Worm (Caenorhabditis elegans) whole organism, late embryonic: ENCODE results near the gene nhr-258.

Experiments
- C08G9.2 ChIP-seq: sonication (generic microtip); optimal IDR thresholded peaks from 2 replicates; lab custom pipeline; 2016; ENCODE audit warnings: mild to moderate bottlenecking, missing genetic modification characterization, moderate library complexity, missing compliant biosample characterization
- C38D4.7 ChIP-seq: fragments of 200-800 bp; sonication (Bioruptor generic); optimal IDR thresholded peaks from 2 replicates; lab custom pipeline; 2018; ENCODE audit warnings: mild to moderate bottlenecking, missing genetic modification characterization, moderate library complexity, missing compliant biosample characterization
- ahr-1 ChIP-seq: sonication (generic microtip); optimal IDR thresholded peaks from 2 replicates; lab custom pipeline; 2016; ENCODE audit warnings: missing genetic modification characterization, missing compliant biosample characterization
- ama-1 ChIP-seq: fragments of 150-350 bp; optimal IDR thresholded peaks from 2 replicates; lab custom pipeline; 2014
- ceh-18 ChIP-seq: sonication (generic microtip); optimal IDR thresholded peaks from 2 replicates; lab custom pipeline; 2016; ENCODE audit warnings: missing genetic modification characterization, missing compliant biosample characterization
- ceh-19 ChIP-seq: fragments of 200-800 bp; sonication (Bioruptor generic); optimal IDR thresholded peaks from 2 replicates; lab custom pipeline; 2018; ENCODE audit warnings: mild to moderate bottlenecking, missing genetic modification characterization, missing compliant biosample characterization
- ceh-2 ChIP-seq: sonication (generic microtip); optimal IDR thresholded peaks from 2 replicates; lab custom pipeline; 2016; ENCODE audit warnings: missing genotype, missing genetic modification characterization, missing compliant biosample characterization
- ceh-22 ChIP-seq: sonication (generic microtip); optimal IDR thresholded peaks from 2 replicates; lab custom pipeline; 2017; ENCODE audit warnings: missing biosample characterization, missing genetic modification characterization
- ceh-24 ChIP-seq: sonication (generic microtip); optimal IDR thresholded peaks from 2 replicates; lab custom pipeline; 2016; ENCODE audit warnings: mild to moderate bottlenecking, missing genetic modification characterization, missing compliant biosample characterization
- ceh-31 ChIP-seq: sonication (generic microtip); optimal IDR thresholded peaks from 2 replicates; lab custom pipeline; 2016; ENCODE audit warnings: missing genetic modification characterization, missing compliant biosample characterization
- ceh-34 ChIP-seq: sonication (generic microtip); optimal IDR thresholded peaks from 2 replicates; lab custom pipeline; 2016; ENCODE audit warnings: mild to moderate bottlenecking, missing genetic modification characterization, missing compliant biosample characterization
- ceh-45 ChIP-seq: fragments of 200-800 bp; sonication (Bioruptor generic); IDR thresholded peaks from 2 replicates; pipeline ENCODE4 v1.3.6; 2022; ENCODE audit warnings: missing genetic modification reagents, missing genetic modification characterization, missing compliant biosample characterization
- dve-1 ChIP-seq: sonication (generic microtip); optimal IDR thresholded peaks from 2 replicates; lab custom pipeline; 2017; ENCODE audit warnings: antibody characterized with exemption, mild to moderate bottlenecking, missing genetic modification characterization, missing compliant biosample characterization
- elt-2 ChIP-seq: sonication (generic microtip); optimal IDR thresholded peaks from 2 replicates; lab custom pipeline; 2016; ENCODE audit warnings: missing genetic modification reagents, missing genetic modification characterization, missing compliant biosample characterization
- elt-4 ChIP-seq: sonication (generic microtip); optimal IDR thresholded peaks from 2 replicates; lab custom pipeline; 2016; ENCODE audit warnings: missing genetic modification characterization, missing compliant biosample characterization
- ets-4 ChIP-seq: sonication (generic microtip); optimal IDR thresholded peaks from 2 replicates; lab custom pipeline; 2016; ENCODE audit warnings: missing genetic modification characterization, missing compliant biosample characterization
- eyg-1 ChIP-seq: sonication (generic microtip); optimal IDR thresholded peaks from 2 replicates; lab custom pipeline; 2016; ENCODE audit warnings: missing genotype, missing genetic modification characterization, missing compliant biosample characterization
- hlh-13 ChIP-seq: fragments of 200-800 bp; sonication (Bioruptor generic); optimal IDR thresholded peaks from 2 replicates; lab custom pipeline; 2018; ENCODE audit warnings: mild to moderate bottlenecking, missing genetic modification characterization, missing compliant biosample characterization
- hlh-15 ChIP-seq: sonication (generic microtip); optimal IDR thresholded peaks from 2 replicates; lab custom pipeline; 2016; ENCODE audit warnings: missing genetic modification characterization, missing compliant biosample characterization
- hlh-8 ChIP-seq: sonication (generic microtip); optimal IDR thresholded peaks from 2 replicates; lab custom pipeline; 2016; ENCODE audit warnings: missing genotype, missing genetic modification characterization, missing compliant biosample characterization
- lin-11 ChIP-seq: fragments of 200-800 bp; sonication (Bioruptor generic); optimal IDR thresholded peaks from 2 replicates; lab custom pipeline; 2018; ENCODE audit warnings: mild to moderate bottlenecking, missing genetic modification characterization, missing compliant biosample characterization
- madf-2 ChIP-seq: sonication (generic microtip); optimal IDR thresholded peaks from 2 replicates; lab custom pipeline; 2017; ENCODE audit warnings: missing genetic modification characterization, missing compliant biosample characterization
- mec-3 ChIP-seq: sonication (generic microtip); optimal IDR thresholded peaks from 2 replicates; lab custom pipeline; 2016; ENCODE audit warnings: borderline replicate concordance, missing genetic modification characterization, missing compliant biosample characterization
- nhr-232 ChIP-seq: sonication (generic microtip); optimal IDR thresholded peaks from 2 replicates; lab custom pipeline; 2016; ENCODE audit warnings: missing genetic modification characterization, missing compliant biosample characterization
- npax-4 ChIP-seq: sonication (generic microtip); optimal IDR thresholded peaks from 2 replicates; lab custom pipeline; 2016; ENCODE audit warnings: missing genetic modification characterization, missing compliant biosample characterization
- odd-2 ChIP-seq: sonication (generic microtip); optimal IDR thresholded peaks from 2 replicates; lab custom pipeline; 2017; ENCODE audit warnings: antibody characterized with exemption, mild to moderate bottlenecking, missing genetic modification characterization, missing compliant biosample characterization
- pat-9 ChIP-seq: fragments of 200-800 bp; sonication (Bioruptor generic); optimal IDR thresholded peaks from 2 replicates; lab custom pipeline; 2018; ENCODE audit warnings: mild to moderate bottlenecking, missing genetic modification characterization, moderate library complexity, missing compliant biosample characterization
- pha-4 ChIP-seq: fragments of 150-350 bp; optimal IDR thresholded peaks from 2 replicates; lab custom pipeline; 2018; ENCODE audit warnings: missing biosample characterization, missing genetic modification reagents, missing genetic modification characterization
- pqm-1 ChIP-seq: sonication (generic microtip); optimal IDR thresholded peaks from 2 replicates; lab custom pipeline; 2016; ENCODE audit warnings: missing genetic modification characterization, missing compliant biosample characterization
- pros-1 ChIP-seq: fragments of 150-350 bp; optimal IDR thresholded peaks from 2 replicates; lab custom pipeline; 2014; ENCODE audit warnings: missing biosample characterization, missing genetic modification reagents, missing genetic modification characterization
- sox-4 ChIP-seq: sonication (generic microtip); optimal IDR thresholded peaks from 2 replicates; lab custom pipeline; 2017; ENCODE audit warnings: mild to moderate bottlenecking, missing genetic modification characterization, inconsistent platforms, missing compliant biosample characterization
- tbx-2 ChIP-seq: sonication (generic microtip); optimal IDR thresholded peaks from 2 replicates; lab custom pipeline; 2016; ENCODE audit warnings: missing genetic modification characterization, missing compliant biosample characterization
- ttx-3 ChIP-seq: sonication (generic microtip); optimal IDR thresholded peaks from 2 replicates; lab custom pipeline; 2016; ENCODE audit warnings: missing genetic modification reagents, missing genetic modification characterization, missing compliant biosample characterization
- unc-42 ChIP-seq: sonication (generic microtip); optimal IDR thresholded peaks from 2 replicates; lab custom pipeline; 2016; ENCODE audit warnings: missing genotype, missing genetic modification characterization, missing compliant biosample characterization

nhr-258 gene

ce11 chrIV:8043722-8044121 is 1.0 kb upstream of the nhr-258 start:
- TF ChIP-seq pros-1 (tag; lab: Kevin White, UChicago) (no peak), ceh-24 (no peak), tbx-2 (tag; lab: Kevin White, UChicago) (no peak), C38D4.7 (GFP tag; lab: Kevin White, UChicago) (no peak), nhr-232 (tag; lab: Kevin White, UChicago) (no peak), odd-2 (tag; lab: Kevin White, UChicago) (no peak), ama-1 (lab: Kevin White, UChicago) (no peak), hlh-8 (tag; lab: Kevin White, UChicago) (no peak), ceh-2 (tag; lab: Kevin White, UChicago) (no peak), elt-4 (tag; lab: Kevin White, UChicago) (no peak), ceh-18 (tag; lab: Kevin White, UChicago) (no peak), npax-4 (tag; lab: Kevin White, UChicago) (no peak), mec-3 (tag; lab: Kevin White, UChicago) (no peak), eyg-1 (tag; lab: Kevin White, UChicago) (no peak), pat-9 (tag; lab: Kevin White, UChicago) (no peak), lin-11 (tag; lab: Kevin White, UChicago) (no peak), madf-2 (no peak), ceh-22 (tag; lab: Kevin White, UChicago) (no peak), ets-4 (tag; lab: Kevin White, UChicago) (no peak)
- TF ChIP-seq, all 69 proteins: peak for 0

- no peak for TF ChIP-seq odd-2 (tag; lab: Kevin White, UChicago)
- TF ChIP-seq ceh-34: peak; percentile 91
- TF ChIP-seq ttx-3 (tag; lab: Kevin White, UChicago): no peak
- no peak for TF ChIP-seq ahr-1 (tag; lab: Kevin White, UChicago)
Observed at ce11 chrIV:8048083-8048482, 3.3 kb downstream of the nhr-258 start.

ce11 chrIV:8052694-8053093 is 8.0 kb downstream of the nhr-258 start:
- TF ChIP-seq ceh-34: no peak
- peak; percentile 28 for TF ChIP-seq ceh-31 (tag; lab: Kevin White, UChicago)
- TF ChIP-seq unc-42: peak; percentile 69

- peak; percentile 75 for TF ChIP-seq unc-42
- no peak for TF ChIP-seq C08G9.2 (tag; lab: Kevin White, UChicago)
Observed at ce11 chrIV:8053955-8054354, 9.2 kb downstream of the nhr-258 start.

ce11 chrIV:8061267-8061666 is 16.5 kb downstream of the nhr-258 start:
- no peak for TF ChIP-seq ceh-19 (GFP tag; lab: Kevin White, UChicago)
- TF ChIP-seq sox-4: no peak
- no peak for TF ChIP-seq dve-1 (tag; lab: Kevin White, UChicago)
- no peak for TF ChIP-seq unc-42
- no peak for TF ChIP-seq lin-11 (tag; lab: Kevin White, UChicago)
- TF ChIP-seq elt-2: no peak
- no peak for TF ChIP-seq ceh-45 (GFP tag; lab: Robert Waterston, UW)
- TF ChIP-seq pqm-1 (tag; lab: Kevin White, UChicago): no peak
- no peak for TF ChIP-seq pat-9 (tag; lab: Kevin White, UChicago)
- TF ChIP-seq pha-4: no peak
- no peak for TF ChIP-seq hlh-13 (GFP tag; lab: Kevin White, UChicago)
- no peak for TF ChIP-seq ahr-1 (tag; lab: Kevin White, UChicago)
- TF ChIP-seq hlh-15 (tag; lab: Kevin White, UChicago): no peak
- TF ChIP-seq, all 69 proteins: peak for 0
